Fruit fly (Drosophila melanogaster): ENCODE results near the gene CG10738.

- no peak for TF ChIP-seq CG6276 (GFP tag; optimal IDR thresholded peaks at IDR 0.05)
- no peak for TF ChIP-seq Hr4 (GFP tag; optimal IDR thresholded peaks at IDR 0.05)
- TF ChIP-seq ss (GFP tag; optimal IDR thresholded peaks at IDR 0.05): no peak
- no peak for TF ChIP-seq lz (GFP tag; optimal IDR thresholded peaks at IDR 0.05)
- TF ChIP-seq CG3032 (tag; optimal IDR thresholded peaks at IDR 0.05): no peak
- TF ChIP-seq CG3919 (GFP tag; optimal IDR thresholded peaks at IDR 0.05): no peak
- TF ChIP-seq Lpt (GFP tag; optimal IDR thresholded peaks at IDR 0.05): no peak
- no peak for TF ChIP-seq achi (GFP tag; optimal IDR thresholded peaks at IDR 0.05)
- no peak for TF ChIP-seq fd59A (GFP tag; optimal IDR thresholded peaks at IDR 0.05)
Observed at dm6 chr3L:13474607-13475006, 24.0 kb downstream of the CG10738 start, which contains the start of gene CG10089.
